Worm (Caenorhabditis elegans) whole organism, L4 larva: Measurements from ENCODE around the gene cec-3.

Experiments
- F37D6.2 ChIP-seq: sonication (generic microtip); optimal IDR thresholded peaks from 2 replicates; lab custom pipeline; 2016; ENCODE audit warnings: mild to moderate bottlenecking, missing genetic modification characterization, missing compliant biosample characterization
- lin-13 ChIP-seq: fragments of 150-350 bp; optimal IDR thresholded peaks from 2 replicates; lab custom pipeline; 2014; ENCODE audit warnings: missing biosample characterization, missing genetic modification reagents, missing genetic modification characterization
- lin-38 ChIP-seq: fragments of 200-800 bp; sonication (Bioruptor generic); IDR thresholded peaks from 2 replicates; pipeline ENCODE4 v1.3.6; 2022; ENCODE audit warnings: missing genetic modification reagents, missing genetic modification characterization, missing compliant biosample characterization
- skn-1 ChIP-seq: fragments of 150-350 bp; optimal IDR thresholded peaks from 2 replicates; lab custom pipeline; 2014; ENCODE audit warnings: missing biosample characterization, missing genetic modification characterization
- spr-1 ChIP-seq: sonication (generic microtip); optimal IDR thresholded peaks from 2 replicates; lab custom pipeline; 2016; ENCODE audit warnings: mild to moderate bottlenecking, missing genetic modification characterization, missing compliant biosample characterization
- ztf-11 ChIP-seq: fragments of 150-350 bp; optimal IDR thresholded peaks from 2 replicates; lab custom pipeline; 2014; ENCODE audit warnings: missing biosample characterization, missing genetic modification characterization
- ztf-7 ChIP-seq: fragments of 150-350 bp; optimal IDR thresholded peaks from 2 replicates; lab custom pipeline; 2014; ENCODE audit warnings: missing biosample characterization, missing genetic modification characterization

DNA sequence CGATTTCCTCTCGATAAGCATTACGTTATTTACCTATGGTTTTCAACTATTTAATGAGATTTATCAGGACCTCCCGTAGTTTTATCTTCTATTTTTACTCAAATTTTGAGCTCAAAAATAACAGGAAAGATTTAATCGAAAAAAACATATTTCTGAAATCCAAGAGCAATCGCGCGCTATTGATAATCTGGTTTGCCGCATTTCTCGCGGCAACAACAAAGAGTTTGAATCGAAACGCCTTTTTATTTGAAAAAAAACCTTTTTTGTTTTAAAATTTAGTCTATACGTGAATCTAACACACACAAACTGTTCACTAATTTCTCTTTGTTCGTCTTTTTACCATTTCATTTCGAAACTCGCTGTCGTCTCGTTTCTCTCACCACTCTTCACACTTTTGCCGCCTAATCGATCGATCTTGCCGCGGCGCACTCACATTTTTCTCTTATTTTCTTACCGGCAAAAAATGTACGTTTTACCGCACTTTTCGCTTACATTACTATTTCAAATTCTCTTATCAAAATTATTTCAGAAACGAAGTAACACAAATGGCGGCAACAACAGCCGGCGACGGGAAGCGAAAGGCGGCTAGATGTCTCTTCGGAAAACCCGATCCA lies 41.1 kb downstream of the cec-3 start, which contains the start of gene cki-2:
- TF ChIP-seq lin-13 (GFP tag; lab: Kevin White, UChicago): no peak
- TF ChIP-seq lin-38 (GFP tag; lab: Robert Waterston, UW): peak; percentile 60
- TF ChIP-seq skn-1 (tag; lab: Kevin White, UChicago): no peak
- no peak for TF ChIP-seq ztf-7 (tag; lab: Kevin White, UChicago)
- no peak for TF ChIP-seq ztf-11 (tag; lab: Kevin White, UChicago)
- TF ChIP-seq spr-1: no peak
- no peak for TF ChIP-seq F37D6.2
